Fruit fly (Drosophila melanogaster) whole organism, wandering third instar larva: Measurements from ENCODE around the gene HemK1.

Experiments
- CG32264 ChIP-seq: fragments of 200-800 bp; sonication (Bioruptor generic); optimal IDR thresholded peaks from 2 replicates; lab custom pipeline; 2016; ENCODE audit warnings: missing biosample characterization, missing genetic modification characterization
- CG9705 ChIP-seq: fragments of 200-800 bp; sonication (Bioruptor generic); optimal IDR thresholded peaks from 2 replicates; lab custom pipeline; 2018; ENCODE audit warnings: missing biosample characterization, mild to moderate bottlenecking, missing genetic modification characterization
- CrebA ChIP-seq: fragments of 200-800 bp; sonication (Bioruptor generic); optimal IDR thresholded peaks from 2 replicates; lab custom pipeline; 2016; ENCODE audit warnings: missing biosample characterization, mild to moderate bottlenecking, missing genetic modification characterization, borderline replicate concordance
- Dfd ChIP-seq: fragments of >200 bp; optimal IDR thresholded peaks from 2 replicates; lab custom pipeline; 2017; ENCODE audit warnings: missing biosample characterization, missing genetic modification characterization
- Dif ChIP-seq: fragments of 200-275, 200-300 bp; sonication (Bioruptor generic); optimal IDR thresholded peaks from 2 replicates; lab custom pipeline; 2018; ENCODE audit warnings: missing biosample characterization, missing genetic modification characterization; ENCODE audit not compliant: partially characterized antibody
- GATAd ChIP-seq: sonication (Bioruptor generic); optimal IDR thresholded peaks from 2 replicates; lab custom pipeline; 2016; ENCODE audit warnings: missing biosample characterization, missing genetic modification characterization
- HLH106 ChIP-seq: fragments of 200-800 bp; optimal IDR thresholded peaks from 3 replicates; lab custom pipeline; 2019; ENCODE audit warnings: missing biosample characterization, mild to moderate bottlenecking, missing genetic modification characterization, moderate library complexity
- Hr78 ChIP-seq: fragments of >200 bp; optimal IDR thresholded peaks from 2 replicates; lab custom pipeline; 2017; ENCODE audit warnings: missing biosample characterization, missing genetic modification characterization
- Hr83 ChIP-seq: fragments of 200-300 bp; sonication (Bioruptor generic); optimal IDR thresholded peaks from 2 replicates; lab custom pipeline; 2016; ENCODE audit warnings: missing biosample characterization, mild to moderate bottlenecking, missing genetic modification characterization, moderate library complexity; ENCODE audit not compliant: poor library complexity, severe bottlenecking
- Jra ChIP-seq: sonication (Bioruptor generic); optimal IDR thresholded peaks from 2 replicates; lab custom pipeline; 2016; ENCODE audit warnings: missing biosample characterization, missing genetic modification characterization
- Mio ChIP-seq: sonication (Bioruptor generic); optimal IDR thresholded peaks from 2 replicates; lab custom pipeline; 2016; ENCODE audit warnings: missing biosample characterization, missing genetic modification characterization
- Myc ChIP-seq: fragments of >200 bp; optimal IDR thresholded peaks from 2 replicates; lab custom pipeline; 2017
- N ChIP-seq: fragments of >200 bp; optimal IDR thresholded peaks from 2 replicates; lab custom pipeline; 2018; ENCODE audit warnings: missing biosample characterization, missing external identifiers, missing genetic modification characterization
- OdsH ChIP-seq: fragments of 200-800 bp; sonication (Bioruptor generic); optimal IDR thresholded peaks from 2 replicates; lab custom pipeline; 2016; ENCODE audit warnings: missing biosample characterization, mild to moderate bottlenecking, missing genetic modification characterization
- Rel ChIP-seq, 2 experiments: fragments of 200-800 bp; sonication (Bioruptor generic) in 1 of 2; optimal IDR thresholded peaks; 2 replicates in 1 of 2; 3 replicates in 1 of 2; lab custom pipeline; 2016 to 2019; ENCODE audit warnings: mild to moderate bottlenecking in 2 of 2, missing biosample characterization in 2 of 2, missing genetic modification characterization in 2 of 2, moderate library complexity in 1 of 2
- Sp1 ChIP-seq: fragments of 200-800 bp; sonication (Bioruptor generic); optimal IDR thresholded peaks from 3 replicates; lab custom pipeline; 2019; ENCODE audit warnings: missing biosample characterization, mild to moderate bottlenecking, missing genetic modification characterization, moderate library complexity
- brk ChIP-seq: fragments of 200-800 bp; sonication (Bioruptor generic); optimal IDR thresholded peaks from 2 replicates; lab custom pipeline; 2016; ENCODE audit warnings: missing biosample characterization, mild to moderate bottlenecking, missing genetic modification characterization
- dl ChIP-seq, 2 experiments: fragments of 175-275, 200-275 bp in 1 of 2; fragments of 200-275 bp in 1 of 2; sonication (Bioruptor generic); optimal IDR thresholded peaks; lab custom pipeline; 2018; ENCODE audit warnings: mild to moderate bottlenecking in 2 of 2, missing biosample characterization in 2 of 2, missing genetic modification characterization in 2 of 2, moderate library complexity in 2 of 2; ENCODE audit not compliant: partially characterized antibody in 2 of 2, insufficient read depth in 1 of 2
- dmrt93B ChIP-seq: fragments of 200-800 bp; sonication (Bioruptor generic); optimal IDR thresholded peaks from 2 replicates; lab custom pipeline; 2018; ENCODE audit warnings: missing biosample characterization, mild to moderate bottlenecking, missing genetic modification characterization
- dsf ChIP-seq: sonication (Bioruptor generic); optimal IDR thresholded peaks from 2 replicates; lab custom pipeline; 2016; ENCODE audit warnings: missing biosample characterization, missing genetic modification characterization, borderline replicate concordance
- fru ChIP-seq: fragments of 200-800 bp; sonication (Bioruptor generic); optimal IDR thresholded peaks from 3 replicates; lab custom pipeline; 2016; ENCODE audit warnings: missing biosample characterization, mild to moderate bottlenecking, missing genetic modification characterization
- h ChIP-seq: fragments of 200-800 bp; sonication (Bioruptor generic); optimal IDR thresholded peaks from 3 replicates; lab custom pipeline; 2016; ENCODE audit warnings: missing biosample characterization, mild to moderate bottlenecking, missing genetic modification characterization
- lola ChIP-seq: fragments of >200 bp; optimal IDR thresholded peaks from 2 replicates; lab custom pipeline; 2017; ENCODE audit warnings: missing biosample characterization, missing genetic modification characterization
- pan ChIP-seq: fragments of >200 bp; optimal IDR thresholded peaks from 2 replicates; lab custom pipeline; 2017
- rgr ChIP-seq: fragments of 200-800 bp; sonication (Bioruptor generic); optimal IDR thresholded peaks from 3 replicates; lab custom pipeline; 2016; ENCODE audit warnings: missing biosample characterization, mild to moderate bottlenecking, missing genetic modification characterization
- sage ChIP-seq: fragments of 200-800 bp; sonication (Bioruptor generic); optimal IDR thresholded peaks from 2 replicates; lab custom pipeline; 2016; ENCODE audit warnings: missing biosample characterization, mild to moderate bottlenecking, missing genetic modification characterization
- sv ChIP-seq: fragments of 200-800 bp; sonication (Bioruptor generic); optimal IDR thresholded peaks from 3 replicates; lab custom pipeline; 2016; ENCODE audit warnings: missing biosample characterization, missing genetic modification characterization
- tai ChIP-seq: sonication (Bioruptor generic); optimal IDR thresholded peaks from 2 replicates; lab custom pipeline; 2016; ENCODE audit warnings: missing biosample characterization, missing genetic modification characterization
- woc ChIP-seq: sonication (Bioruptor generic); optimal IDR thresholded peaks from 2 replicates; lab custom pipeline; 2016; ENCODE audit warnings: missing biosample characterization, mild to moderate bottlenecking, missing genetic modification characterization

Gene HemK1

DNA sequence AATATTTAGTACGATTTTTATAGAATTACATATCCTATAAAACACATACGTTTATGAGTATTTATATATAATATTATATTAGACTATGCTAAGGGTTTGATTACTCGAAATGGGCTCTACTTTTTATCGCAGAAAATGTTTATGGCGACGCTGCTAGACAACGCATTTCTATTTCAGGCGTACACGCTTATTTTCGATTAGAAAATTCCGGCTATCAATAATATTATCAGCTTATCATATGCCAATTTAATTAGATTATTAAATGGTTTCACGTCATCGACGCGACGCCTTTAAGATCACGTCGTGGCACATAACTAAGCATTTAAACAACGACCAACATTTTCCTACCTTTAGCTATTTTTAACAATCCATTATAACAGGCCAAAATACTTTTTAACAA, 41.2 kb downstream of the HemK1 start:
- TF ChIP-seq h (peak; percentile 63), sage (GFP tag; lab: Kevin White, UChicago) (no peak)

dm6 chr2L:6424198-6424597, 43.3 kb downstream of the HemK1 start, which contains the start of gene Fic:
Gene Fic (plus strand): TSS chr2L:6424336.
- TF ChIP-seq brk (GFP tag; lab: Kevin White, UChicago), result no peak
- no peak for TF ChIP-seq lola (GFP tag; lab: Kevin White, UChicago)
- no peak for TF ChIP-seq dsf (GFP tag; lab: Kevin White, UChicago)
- peak; percentile 4 for TF ChIP-seq OdsH (GFP tag; lab: Kevin White, UChicago)
- peak; percentile 41 for TF ChIP-seq Myc (lab: Kevin White, UChicago)
- TF ChIP-seq CG9705 (GFP tag; lab: Kevin White, UChicago), result no peak
- TF ChIP-seq rgr, result no peak
- no peak for TF ChIP-seq GATAd (GFP tag; lab: Kevin White, UChicago)
- TF ChIP-seq dmrt93B, result no peak

DNA sequence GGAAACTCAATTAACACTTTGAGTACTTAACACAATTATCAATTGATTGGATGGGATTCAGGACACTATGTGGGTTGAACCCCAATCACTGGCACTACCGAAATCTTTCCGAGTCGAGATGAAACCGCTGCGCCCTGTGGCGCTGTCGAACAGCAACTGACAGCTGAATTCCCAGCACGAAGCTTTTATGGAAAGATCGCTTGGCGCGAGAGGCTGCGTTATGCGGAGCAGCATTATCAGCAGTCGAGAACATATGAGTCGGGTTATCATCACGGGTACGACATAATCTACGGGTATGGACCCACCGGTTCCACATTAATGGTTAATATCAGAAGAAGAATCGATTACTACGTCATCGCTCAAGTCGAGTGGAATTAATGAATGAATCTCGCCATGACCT, 44.4 kb downstream of the HemK1 start, which contains the start of gene Tig:
Tig (minus strand) TSS at position 163 of the 400 bp plus-strand sequence.
- TF ChIP-seq Rel (GFP tag; optimal IDR thresholded peaks at IDR 0.05; lab: Kevin White, UChicago), result no peak
- TF ChIP-seq Rel (tag; optimal IDR thresholded peaks at IDR 0.05; lab: Kevin White, UChicago), result peak; percentile 40
- TF ChIP-seq OdsH (GFP tag; lab: Kevin White, UChicago), result no peak

- TF ChIP-seq pan (lab: Kevin White, UChicago) (no peak), Mio (no peak), Sp1 (no peak), h (no peak), sv (GFP tag; lab: Kevin White, UChicago) (no peak), Rel (GFP tag; optimal IDR thresholded peaks at IDR 0.05; lab: Kevin White, UChicago) (no peak), Rel (tag; optimal IDR thresholded peaks at IDR 0.05; lab: Kevin White, UChicago) (no peak), HLH106 (tag; lab: Kevin White, UChicago) (no peak), Hr78 (GFP tag; lab: Kevin White, UChicago) (no peak), GATAd (GFP tag; lab: Kevin White, UChicago) (no peak), fru (GFP tag; lab: Kevin White, UChicago) (no peak), CG32264 (GFP tag; lab: Kevin White, UChicago) (no peak), CrebA (GFP tag; lab: Kevin White, UChicago) (no peak), dl (GFP tag; optimal IDR thresholded peaks at IDR 0.05; lab: Kevin White, UChicago; ENCODE audit: insufficient read depth in 1 of 2, partially characterized antibody in 2 of 2) (no peak), Myc (lab: Kevin White, UChicago) (no peak), dmrt93B (no peak), OdsH (GFP tag; lab: Kevin White, UChicago) (no peak), CG9705 (GFP tag; lab: Kevin White, UChicago) (no peak), woc (GFP tag; lab: Kevin White, UChicago) (no peak)
Measured at dm6 chr2L:6422488-6422887, 45.0 kb downstream of the HemK1 start.

DNA sequence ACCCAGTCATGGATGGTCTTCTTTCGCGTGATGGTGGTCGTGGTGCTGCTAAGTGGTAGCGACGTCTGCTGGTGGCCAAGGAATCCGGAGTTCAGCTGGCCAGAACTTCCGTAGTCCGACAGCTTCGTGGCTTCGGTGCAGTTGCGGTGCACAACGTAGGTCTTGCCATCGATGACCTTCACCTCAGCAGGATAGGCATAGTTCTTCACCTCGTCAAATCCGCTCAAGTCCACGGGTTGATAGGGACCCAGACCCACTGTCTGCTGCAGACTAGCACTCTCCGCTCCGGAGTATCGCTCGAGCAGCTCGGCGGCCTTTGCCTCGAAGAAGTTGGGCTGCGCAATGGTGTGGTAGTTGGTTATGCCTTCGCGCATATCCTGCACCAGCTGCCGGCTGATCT, 46.0 kb downstream of the HemK1 start:
- no peak for TF ChIP-seq N (GFP tag; lab: Kevin White, UChicago)
- no peak for TF ChIP-seq Dfd
- TF ChIP-seq rgr, result no peak
- TF ChIP-seq OdsH (GFP tag; lab: Kevin White, UChicago), result no peak
- no peak for TF ChIP-seq Mio
- no peak for TF ChIP-seq Myc (lab: Kevin White, UChicago)
- TF ChIP-seq dmrt93B, result no peak
- TF ChIP-seq Hr83 (GFP tag; lab: Kevin White, UChicago), result no peak
- no peak for TF ChIP-seq brk (GFP tag; lab: Kevin White, UChicago)
- TF ChIP-seq Sp1, result no peak
- no peak for TF ChIP-seq Jra (GFP tag; lab: Kevin White, UChicago)
- TF ChIP-seq CG32264 (GFP tag; lab: Kevin White, UChicago), result no peak
- TF ChIP-seq Dif (GFP tag; lab: Kevin White, UChicago), result no peak
- no peak for TF ChIP-seq Hr78 (GFP tag; lab: Kevin White, UChicago)
- TF ChIP-seq CG9705 (GFP tag; lab: Kevin White, UChicago), result no peak
- no peak for TF ChIP-seq Rel (GFP tag; optimal IDR thresholded peaks at IDR 0.05; lab: Kevin White, UChicago)
- TF ChIP-seq Rel (tag; optimal IDR thresholded peaks at IDR 0.05; lab: Kevin White, UChicago), result no peak
- TF ChIP-seq tai (GFP tag; lab: Kevin White, UChicago), result no peak
- TF ChIP-seq, all 38 proteins: peak for 0
